Worm (Caenorhabditis elegans): ENCODE results near the gene bris-1.

DNA sequence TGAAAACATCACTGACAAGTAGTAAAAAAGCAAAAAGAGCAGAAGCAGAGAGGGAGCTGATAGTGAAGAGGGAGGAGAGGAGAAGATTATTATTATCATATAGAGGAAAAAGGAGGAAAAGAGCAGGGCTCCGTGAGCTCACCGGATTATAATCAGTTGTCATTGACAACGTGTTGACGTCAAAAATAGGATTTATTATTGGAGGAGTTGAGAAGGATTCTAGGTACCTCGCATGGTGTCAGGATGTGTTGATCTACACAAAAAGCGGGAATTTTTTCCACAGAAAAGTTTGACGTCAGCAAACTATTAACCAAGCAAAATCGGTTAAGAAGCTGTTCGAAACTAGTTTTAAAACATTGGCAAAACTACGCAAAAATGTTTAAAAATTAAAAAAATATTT is 45.0 kb downstream of the bris-1 start:
- TF ChIP-seq ZK546.5 (tag; optimal IDR thresholded peaks at IDR 0.05), result no peak
- no peak for TF ChIP-seq fkh-10 (GFP tag; optimal IDR thresholded peaks at IDR 0.05)
